Fruit fly (Drosophila melanogaster) whole organism, pupa: Measurements from ENCODE around the gene Actn.

ENCODE experiments used
- CG14655 ChIP-seq: fragments of 200-800 bp; sonication (Bioruptor generic); optimal IDR thresholded peaks from 3 replicates; lab custom pipeline; 2017; ENCODE audit warnings: mild to moderate bottlenecking, missing biosample characterization, missing genetic modification reagents, missing genetic modification characterization
- CG15710 ChIP-seq: fragments of 200-800 bp; sonication (Bioruptor generic); optimal IDR thresholded peaks from 2 replicates; lab custom pipeline; 2018; ENCODE audit warnings: missing biosample characterization, mild to moderate bottlenecking, missing genetic modification characterization, moderate library complexity
- CG17806 ChIP-seq: fragments of 200-800 bp; sonication (Bioruptor generic); optimal IDR thresholded peaks from 2 replicates; lab custom pipeline; 2018; ENCODE audit warnings: missing biosample characterization, mild to moderate bottlenecking, missing genetic modification characterization, moderate library complexity
- CG34367 ChIP-seq: fragments of 200-800 bp; sonication (Bioruptor generic); optimal IDR thresholded peaks from 2 replicates; lab custom pipeline; 2018; ENCODE audit warnings: missing biosample characterization, mild to moderate bottlenecking, missing genetic modification characterization
- CG4496 ChIP-seq: fragments of 200-800 bp; sonication (Bioruptor generic); IDR thresholded peaks from 3 replicates; pipeline ENCODE4 v1.3.6; 2022; ENCODE audit warnings: missing biosample characterization, missing genetic modification characterization
- CG8301 ChIP-seq: fragments of 200-800 bp; sonication (Bioruptor generic); optimal IDR thresholded peaks from 2 replicates; lab custom pipeline; 2018; ENCODE audit warnings: missing biosample characterization, mild to moderate bottlenecking, missing genetic modification characterization
- D1 ChIP-seq: fragments of 200-800 bp; sonication (Bioruptor generic); optimal IDR thresholded peaks from 2 replicates; lab custom pipeline; 2018; ENCODE audit warnings: missing biosample characterization, mild to moderate bottlenecking, missing genetic modification characterization, moderate library complexity
- EcR ChIP-seq: fragments of 200-800 bp; sonication (Bioruptor generic); optimal IDR thresholded peaks from 3 replicates; lab custom pipeline; 2019; ENCODE audit warnings: missing biosample characterization, missing genetic modification characterization, mild to moderate bottlenecking, moderate library complexity, missing genetic modification reagents
- Pif1A ChIP-seq: fragments of 200-800 bp; sonication (Bioruptor generic); optimal IDR thresholded peaks from 3 replicates; lab custom pipeline; 2016; ENCODE audit warnings: missing biosample characterization, missing genetic modification characterization
- fd96Ca ChIP-seq: fragments of 200-800 bp; sonication (Bioruptor generic); IDR thresholded peaks from 3 replicates; pipeline ENCODE4 v1.3.6; 2022; ENCODE audit warnings: missing biosample characterization, missing genetic modification characterization
- gl ChIP-seq: fragments of 200-800 bp; sonication (Bioruptor generic); optimal IDR thresholded peaks from 2 replicates; lab custom pipeline; 2018; ENCODE audit warnings: missing biosample characterization, mild to moderate bottlenecking, missing genetic modification characterization

- TF ChIP-seq fd96Ca (GFP tag; lab: Robert Waterston, UW) (no peak), EcR (GFP tag; lab: Kevin White, UChicago) (no peak), CG34367 (tag; lab: Kevin White, UChicago) (no peak), D1 (tag; lab: Kevin White, UChicago) (no peak), CG17806 (tag; lab: Kevin White, UChicago) (no peak), CG8301 (tag; lab: Kevin White, UChicago) (no peak), Pif1A (GFP tag; lab: Kevin White, UChicago) (no peak), gl (tag; lab: Kevin White, UChicago) (no peak), CG15710 (tag; lab: Kevin White, UChicago) (no peak), CG14655 (GFP tag; lab: Kevin White, UChicago) (no peak), CG4496 (peak; percentile 35; the same call in 1 of the 3 replicates)
Measured at dm6 chrX:1995653-1996052, 46.5 kb downstream of the Actn start.
